Worm (Caenorhabditis elegans) whole organism, mixed stage, embryonic: ENCODE data around the gene kin-30.
"Not testable (repeated sequence)": the region's sequence is repeated elsewhere in the genome, so short reads cannot be mapped to it uniquely, and the experiment has no call there.

Experiments used
- M03D4.4 ChIP-seq: sonication (generic microtip); optimal IDR thresholded peaks from 2 replicates; lab custom pipeline; 2017; ENCODE audit warnings: mild to moderate bottlenecking, missing genetic modification characterization, missing compliant biosample characterization
- bed-3 ChIP-seq: fragments of 200-800 bp; sonication (Bioruptor generic); optimal IDR thresholded peaks from 3 replicates; lab custom pipeline; 2018; ENCODE audit warnings: mild to moderate bottlenecking, missing genetic modification characterization, moderate library complexity, missing compliant biosample characterization
- ceh-39 ChIP-seq: fragments of 150-350 bp; optimal IDR thresholded peaks from 2 replicates; lab custom pipeline; 2014; ENCODE audit warnings: missing biosample characterization, missing genetic modification characterization
- ceh-43 ChIP-seq: fragments of 200-800 bp; sonication (Bioruptor generic); optimal IDR thresholded peaks from 2 replicates; lab custom pipeline; 2018; ENCODE audit warnings: mild to moderate bottlenecking, missing genetic modification characterization, moderate library complexity, missing compliant biosample characterization
- ceh-83 ChIP-seq: fragments of 200-800 bp; sonication (Bioruptor generic); optimal IDR thresholded peaks from 2 replicates; lab custom pipeline; 2018; ENCODE audit warnings: mild to moderate bottlenecking, missing genetic modification characterization, missing compliant biosample characterization
- ces-1 ChIP-seq: fragments of 150-350 bp; optimal IDR thresholded peaks from 2 replicates; lab custom pipeline; 2014; ENCODE audit warnings: missing biosample characterization, missing genetic modification reagents, missing genetic modification characterization
- cnd-1 ChIP-seq: fragments of 200-800 bp; sonication (Bioruptor generic); optimal IDR thresholded peaks from 2 replicates; lab custom pipeline; 2018; ENCODE audit warnings: mild to moderate bottlenecking, missing genetic modification characterization, missing compliant biosample characterization
- drap-1 ChIP-seq: fragments of 200-800 bp; sonication (Bioruptor generic); optimal IDR thresholded peaks from 3 replicates; lab custom pipeline; 2018; ENCODE audit warnings: mild to moderate bottlenecking, missing genetic modification characterization, missing compliant biosample characterization
- elt-3 ChIP-seq: fragments of 150-350 bp; optimal IDR thresholded peaks from 2 replicates; lab custom pipeline; 2014; ENCODE audit warnings: missing biosample characterization, missing genetic modification characterization
- flh-1 ChIP-seq: fragments of 200-800 bp; sonication (Bioruptor generic); optimal IDR thresholded peaks from 2 replicates; lab custom pipeline; 2018; ENCODE audit warnings: mild to moderate bottlenecking, missing genetic modification characterization, moderate library complexity, missing compliant biosample characterization
- ham-2 ChIP-seq: fragments of 200-800 bp; sonication (Bioruptor generic); optimal IDR thresholded peaks from 2 replicates; lab custom pipeline; 2018; ENCODE audit warnings: mild to moderate bottlenecking, missing genetic modification characterization, missing compliant biosample characterization
- hlh-1 ChIP-seq: fragments of 150-350 bp; optimal IDR thresholded peaks from 2 replicates; lab custom pipeline; 2014; ENCODE audit warnings: missing biosample characterization, missing genetic modification reagents, missing genetic modification characterization
- lin-13 ChIP-seq: fragments of 150-350 bp; optimal IDR thresholded peaks from 2 replicates; lab custom pipeline; 2014; ENCODE audit warnings: missing biosample characterization, missing genetic modification characterization
- lin-32 ChIP-seq: fragments of 200-800 bp; sonication (Bioruptor generic); optimal IDR thresholded peaks from 2 replicates; lab custom pipeline; 2018; ENCODE audit warnings: mild to moderate bottlenecking, missing genetic modification characterization, missing compliant biosample characterization
- lsy-2 ChIP-seq: fragments of 150-350 bp; optimal IDR thresholded peaks from 2 replicates; lab custom pipeline; 2014; ENCODE audit warnings: missing biosample characterization, missing genetic modification characterization
- mab-5 ChIP-seq: fragments of 150-350 bp; optimal IDR thresholded peaks from 2 replicates; lab custom pipeline; 2014; ENCODE audit warnings: missing biosample characterization, missing genetic modification characterization
- mep-1 ChIP-seq: fragments of 150-350 bp; optimal IDR thresholded peaks from 2 replicates; lab custom pipeline; 2017; ENCODE audit warnings: missing biosample characterization, missing genetic modification reagents, missing genetic modification characterization, inconsistent platforms
- mls-2 ChIP-seq: sonication (generic microtip); optimal IDR thresholded peaks from 2 replicates; lab custom pipeline; 2016; ENCODE audit warnings: mild to moderate bottlenecking, missing genetic modification characterization, moderate library complexity, missing compliant biosample characterization
- nhr-12 ChIP-seq: fragments of 150-350 bp; optimal IDR thresholded peaks from 2 replicates; lab custom pipeline; 2014; ENCODE audit warnings: missing biosample characterization, missing genetic modification characterization
- nhr-2 ChIP-seq: fragments of 150-350 bp; optimal IDR thresholded peaks from 2 replicates; lab custom pipeline; 2014; ENCODE audit warnings: missing biosample characterization, missing genetic modification characterization
- nhr-28 ChIP-seq: fragments of 150-350 bp; optimal IDR thresholded peaks from 2 replicates; lab custom pipeline; 2014; ENCODE audit warnings: missing biosample characterization, missing genetic modification characterization
- nhr-76 ChIP-seq: sonication (generic microtip); optimal IDR thresholded peaks from 2 replicates; lab custom pipeline; 2017; ENCODE audit warnings: missing biosample characterization, missing genetic modification characterization
- sem-2 ChIP-seq: fragments of 200-800 bp; sonication (Bioruptor generic); optimal IDR thresholded peaks from 2 replicates; lab custom pipeline; 2018; ENCODE audit warnings: mild to moderate bottlenecking, missing genetic modification characterization, missing compliant biosample characterization
- sptf-1 ChIP-seq: sonication (generic microtip); optimal IDR thresholded peaks from 2 replicates; lab custom pipeline; 2017; ENCODE audit warnings: mild to moderate bottlenecking, missing genetic modification characterization, moderate library complexity, missing compliant biosample characterization
- tbx-8 ChIP-seq: fragments of 200-800 bp; sonication (Bioruptor generic); optimal IDR thresholded peaks from 2 replicates; lab custom pipeline; 2018; ENCODE audit warnings: mild to moderate bottlenecking, missing genetic modification characterization, moderate library complexity, missing compliant biosample characterization
- unc-120 ChIP-seq: sonication (generic microtip); optimal IDR thresholded peaks from 2 replicates; lab custom pipeline; 2017; ENCODE audit warnings: missing genetic modification characterization, missing compliant biosample characterization; ENCODE audit not compliant: poor library complexity, severe bottlenecking
- unc-39 ChIP-seq: fragments of 150-350 bp; optimal IDR thresholded peaks from 2 replicates; lab custom pipeline; 2014; ENCODE audit warnings: missing biosample characterization, missing genetic modification characterization
- unc-62 ChIP-seq: fragments of 150-350 bp; optimal IDR thresholded peaks from 2 replicates; lab custom pipeline; 2014; ENCODE audit warnings: missing biosample characterization, missing genetic modification reagents, missing genetic modification characterization
- zip-8 ChIP-seq: fragments of 150-350 bp; optimal IDR thresholded peaks from 2 replicates; lab custom pipeline; 2014; ENCODE audit warnings: missing biosample characterization, missing genetic modification characterization
- ztf-11 ChIP-seq: fragments of 150-350 bp; optimal IDR thresholded peaks from 2 replicates; lab custom pipeline; 2014; ENCODE audit warnings: missing biosample characterization, missing genetic modification characterization

The kin-30 gene

DNA sequence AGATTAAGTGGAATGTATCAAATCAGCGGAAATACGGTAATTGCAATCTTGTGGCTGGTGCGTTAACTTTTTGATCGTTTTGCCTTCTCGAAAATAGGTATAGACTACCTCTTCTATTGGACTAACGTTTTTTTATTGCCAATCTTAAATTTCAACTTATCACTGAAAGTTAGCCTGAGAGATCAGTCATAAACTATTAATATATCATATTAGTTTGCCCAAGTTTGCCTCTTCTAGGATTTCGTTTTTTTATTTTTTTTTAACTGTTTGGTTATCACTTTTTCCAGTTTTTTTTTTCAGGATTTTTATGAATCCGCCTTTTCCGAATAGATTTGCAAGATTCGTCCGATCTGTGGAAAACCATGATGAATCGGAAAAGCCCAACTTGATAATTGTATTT, at the start of gene kin-30:
kin-30 (plus strand) TSS at position 301 of the 400 bp plus-strand sequence.
- no peak for TF ChIP-seq ham-2 (GFP tag; lab: Kevin White, UChicago)
- TF ChIP-seq mab-5 (tag; lab: Kevin White, UChicago) = no peak
- no peak for TF ChIP-seq zip-8 (tag; lab: Kevin White, UChicago)
- no peak for TF ChIP-seq tbx-8 (GFP tag; lab: Kevin White, UChicago)
- TF ChIP-seq elt-3 (tag; lab: Kevin White, UChicago) = no peak
- TF ChIP-seq sem-2 (GFP tag; lab: Kevin White, UChicago) = no peak
- TF ChIP-seq drap-1 (GFP tag; lab: Kevin White, UChicago) = no peak
- TF ChIP-seq nhr-76 = no peak
- TF ChIP-seq unc-62 (GFP tag; lab: Kevin White, UChicago) = no peak
- no peak for TF ChIP-seq flh-1
- TF ChIP-seq nhr-2 (tag; lab: Kevin White, UChicago) = no peak
- TF ChIP-seq unc-39 (tag; lab: Kevin White, UChicago) = no peak
- no peak for TF ChIP-seq lsy-2 (tag; lab: Kevin White, UChicago)
- no peak for TF ChIP-seq M03D4.4
- TF ChIP-seq bed-3 (GFP tag; lab: Kevin White, UChicago) = no peak

DNA sequence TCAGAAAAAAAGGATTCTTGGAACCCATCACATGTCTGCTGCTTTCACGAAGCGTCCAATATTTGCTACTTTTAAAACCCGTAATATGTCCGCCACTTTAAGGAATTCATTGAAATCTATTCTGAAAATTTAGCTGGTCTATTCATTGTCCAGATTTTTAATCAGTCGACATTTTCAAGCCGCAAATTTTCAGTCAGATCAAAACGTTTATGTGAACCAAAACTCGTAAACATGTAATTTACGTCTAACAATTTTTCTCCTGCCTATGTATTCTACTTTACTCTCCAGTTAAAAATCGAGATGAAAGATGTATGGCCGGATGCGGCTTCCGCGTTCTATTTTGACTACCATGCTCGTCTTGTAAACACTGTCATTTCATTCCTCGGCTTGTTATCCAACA, 46.6 kb upstream of the kin-30 start, which contains the start of gene srw-1:
srw-1 (plus strand) TSS at position 301 of the 400 bp plus-strand sequence.
- TF ChIP-seq sem-2 (GFP tag; lab: Kevin White, UChicago) = no peak
- no peak for TF ChIP-seq lsy-2 (tag; lab: Kevin White, UChicago)
- no peak for TF ChIP-seq zip-8 (tag; lab: Kevin White, UChicago)
- no peak for TF ChIP-seq nhr-12 (tag; lab: Kevin White, UChicago)
- no peak for TF ChIP-seq unc-39 (tag; lab: Kevin White, UChicago)
- no peak for TF ChIP-seq ceh-83 (GFP tag; lab: Kevin White, UChicago)
- no peak for TF ChIP-seq mab-5 (tag; lab: Kevin White, UChicago)
- no peak for TF ChIP-seq nhr-2 (tag; lab: Kevin White, UChicago)
- no peak for TF ChIP-seq ztf-11
- no peak for TF ChIP-seq nhr-28 (tag; lab: Kevin White, UChicago)
- TF ChIP-seq lin-32 (GFP tag; lab: Kevin White, UChicago) = no peak
- TF ChIP-seq hlh-1 (tag; lab: Kevin White, UChicago) = no peak
- TF ChIP-seq unc-120 (tag; lab: Kevin White, UChicago) = no peak
- no peak for TF ChIP-seq ceh-43

DNA sequence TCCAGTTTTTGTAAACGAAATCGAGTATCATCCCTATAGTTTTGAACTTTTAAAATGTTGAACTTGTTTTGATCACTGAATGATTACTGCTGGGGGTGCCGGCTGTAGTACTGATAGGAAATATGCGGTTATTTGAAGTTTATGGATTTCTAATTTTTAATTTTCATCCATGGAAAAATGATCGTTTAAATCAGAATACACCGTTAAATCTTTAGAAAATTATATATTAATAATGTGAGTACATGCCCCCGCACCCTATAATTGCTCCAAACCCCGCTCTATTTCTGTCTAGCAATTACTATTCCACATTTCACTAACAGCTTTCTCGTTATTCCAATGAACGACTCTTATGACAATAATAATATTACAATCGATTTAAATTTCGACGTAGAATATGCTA, 44.8 kb upstream of the kin-30 start, which contains the start of gene Y75B12B.10:
Y75B12B.10 (plus strand) TSS at position 301 of the 400 bp plus-strand sequence.
- TF ChIP-seq ces-1 (GFP tag; lab: Kevin White, UChicago) (no peak), mls-2 (tag; lab: Kevin White, UChicago) (no peak), mep-1 (tag; lab: Kevin White, UChicago) (no peak), tbx-8 (GFP tag; lab: Kevin White, UChicago) (no peak), unc-62 (GFP tag; lab: Kevin White, UChicago) (no peak), elt-3 (tag; lab: Kevin White, UChicago) (no peak), bed-3 (GFP tag; lab: Kevin White, UChicago) (no peak), ztf-11 (no peak), ceh-83 (GFP tag; lab: Kevin White, UChicago) (no peak), ceh-39 (tag; lab: Kevin White, UChicago) (no peak), sem-2 (GFP tag; lab: Kevin White, UChicago) (no peak), unc-39 (tag; lab: Kevin White, UChicago) (no peak), lin-13 (no peak), sptf-1 (tag; lab: Kevin White, UChicago) (no peak), nhr-2 (tag; lab: Kevin White, UChicago) (no peak), zip-8 (tag; lab: Kevin White, UChicago) (no peak), nhr-12 (tag; lab: Kevin White, UChicago) (no peak), flh-1 (no peak), unc-120 (tag; lab: Kevin White, UChicago) (no peak)

DNA sequence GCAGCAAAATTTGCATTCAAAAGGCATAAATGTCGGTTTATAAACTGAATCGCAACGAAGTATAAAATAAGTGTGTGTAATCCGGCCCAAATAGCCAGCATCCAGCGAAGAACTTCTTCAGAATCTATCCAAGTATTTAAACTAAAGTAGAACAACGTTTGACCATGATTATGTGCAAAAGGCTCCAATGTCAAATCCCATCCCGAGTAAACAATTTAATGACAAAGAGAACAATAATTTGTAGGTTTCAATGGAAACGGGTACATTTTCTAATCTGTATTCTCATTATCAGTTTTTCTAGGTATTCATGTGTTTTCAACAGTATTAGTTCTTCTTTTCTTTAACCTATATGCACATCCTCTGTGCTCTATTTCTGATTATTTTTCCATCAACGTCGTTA, 36.9 kb upstream of the kin-30 start, which contains the start of gene C41G6.12:
C41G6.12 (minus strand) TSS at position 101 of the 400 bp plus-strand sequence.
- not testable (repeated sequence) for TF ChIP-seq ham-2 (GFP tag; lab: Kevin White, UChicago); sptf-1 (tag; lab: Kevin White, UChicago); cnd-1 (tag; lab: Kevin White, UChicago)
- TF ChIP-seq, all 35 proteins: peak for 0; not testable (repeated sequence) for 35
